Worm (Caenorhabditis elegans): Measurements from ENCODE around the gene irk-1.

- TF ChIP-seq hlh-30 (tag; optimal IDR thresholded peaks at IDR 0.05; ENCODE audit: insufficient read depth): peak; percentile 6
- no peak for TF ChIP-seq pros-1 (tag; optimal IDR thresholded peaks at IDR 0.05)
- no peak for TF ChIP-seq hlh-6 (tag; optimal IDR thresholded peaks at IDR 0.05)
- TF ChIP-seq odd-2 (tag; optimal IDR thresholded peaks at IDR 0.05): no peak
- TF ChIP-seq unc-86 (tag; optimal IDR thresholded peaks at IDR 0.05): no peak
- TF ChIP-seq C38D4.7 (GFP tag; optimal IDR thresholded peaks at IDR 0.05): no peak
- no peak for TF ChIP-seq sdc-2 (tag; optimal IDR thresholded peaks at IDR 0.05)
These were observed 38.6 kb downstream of the irk-1 start for ce11 chrX:6739034-6740008.

Data from whole organism, late embryonic.